Worm (Caenorhabditis elegans) whole organism, L3 larva: Measurements from ENCODE around the gene folt-3.

Experiments used
- ceh-16 ChIP-seq: sonication (generic microtip); optimal IDR thresholded peaks from 2 replicates; lab custom pipeline; 2017; ENCODE audit warnings: missing biosample characterization, missing genetic modification characterization
- ceh-82 ChIP-seq: fragments of 150-350 bp; optimal IDR thresholded peaks from 2 replicates; lab custom pipeline; 2014; ENCODE audit warnings: missing biosample characterization, missing genetic modification characterization
- fos-1 ChIP-seq: fragments of 150-350 bp; optimal IDR thresholded peaks from 2 replicates; lab custom pipeline; 2014; ENCODE audit warnings: missing biosample characterization, missing genetic modification characterization
- nhr-11 ChIP-seq: fragments of 150-350 bp; optimal IDR thresholded peaks from 2 replicates; lab custom pipeline; 2014; ENCODE audit warnings: missing biosample characterization, missing genetic modification characterization
- nhr-25 ChIP-seq: sonication (generic microtip); optimal IDR thresholded peaks from 2 replicates; lab custom pipeline; 2017; ENCODE audit warnings: missing biosample characterization, missing genetic modification characterization
- nhr-28 ChIP-seq: fragments of 150-350 bp; optimal IDR thresholded peaks from 2 replicates; lab custom pipeline; 2014; ENCODE audit warnings: missing biosample characterization, missing genetic modification characterization
- skn-1 ChIP-seq: fragments of 150-350 bp; optimal IDR thresholded peaks from 2 replicates; lab custom pipeline; 2014; ENCODE audit warnings: missing biosample characterization, missing genetic modification characterization
- snpc-4 ChIP-seq: fragments of 150-350 bp; optimal IDR thresholded peaks from 2 replicates; lab custom pipeline; 2014; ENCODE audit warnings: missing biosample characterization, missing genetic modification characterization
- tbx-2 ChIP-seq: sonication (generic microtip); optimal IDR thresholded peaks from 2 replicates; lab custom pipeline; 2016; ENCODE audit warnings: mild to moderate bottlenecking, missing genetic modification characterization, missing compliant biosample characterization
- zag-1 ChIP-seq: fragments of 150-350 bp; optimal IDR thresholded peaks from 2 replicates; lab custom pipeline; 2014; ENCODE audit warnings: missing biosample characterization, missing genetic modification characterization
- ztf-11 ChIP-seq: fragments of 150-350 bp; optimal IDR thresholded peaks from 2 replicates; lab custom pipeline; 2014; ENCODE audit warnings: missing biosample characterization, missing genetic modification characterization

DNA sequence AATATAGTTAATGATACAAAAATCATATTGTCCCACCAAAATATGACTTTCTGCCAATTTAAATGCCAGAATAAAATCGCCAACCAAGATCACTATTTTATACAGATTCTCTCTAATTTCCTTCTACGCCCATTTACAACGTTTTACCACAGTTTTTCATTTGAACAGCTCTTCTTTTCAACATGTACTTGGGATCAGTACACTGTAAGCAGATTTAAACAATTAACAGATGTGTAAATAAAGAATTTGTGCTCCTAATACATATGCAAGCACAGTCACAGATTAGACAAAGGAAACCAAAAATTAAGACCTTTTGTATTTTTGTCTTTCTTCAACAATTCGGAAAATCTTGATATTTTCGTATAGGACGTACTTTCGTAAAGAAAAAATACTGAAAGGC, 33.9 kb upstream of the folt-3 start, which contains the start of gene F07C4.11:
- TF ChIP-seq zag-1 (tag; lab: Kevin White, UChicago) = no peak
- TF ChIP-seq tbx-2 (tag; lab: Kevin White, UChicago) = no peak
- TF ChIP-seq fos-1 = no peak
- TF ChIP-seq nhr-25 (tag; lab: Kevin White, UChicago) = no peak
- no peak for TF ChIP-seq skn-1
- TF ChIP-seq ztf-11 (tag; lab: Kevin White, UChicago) = no peak
- no peak for TF ChIP-seq snpc-4 (tag; lab: Kevin White, UChicago)
- TF ChIP-seq ceh-82 (tag; lab: Kevin White, UChicago) = no peak
- TF ChIP-seq nhr-28 (tag; lab: Kevin White, UChicago) = no peak
- no peak for TF ChIP-seq ceh-16 (tag; lab: Kevin White, UChicago)
- TF ChIP-seq nhr-11 = no peak
